Fruit fly (Drosophila melanogaster) whole organism, pupa: ENCODE data around the gene CG5787.

Source experiments
- CG12605 ChIP-seq: fragments of 200-800 bp; sonication (Bioruptor generic); IDR thresholded peaks from 2 replicates; pipeline ENCODE4 v1.3.6; 2022; ENCODE audit warnings: missing biosample characterization, missing genetic modification characterization
- CG14655 ChIP-seq: fragments of 200-800 bp; sonication (Bioruptor generic); optimal IDR thresholded peaks from 3 replicates; lab custom pipeline; 2017; ENCODE audit warnings: mild to moderate bottlenecking, missing biosample characterization, missing genetic modification reagents, missing genetic modification characterization
- CG15710 ChIP-seq: fragments of 200-800 bp; sonication (Bioruptor generic); optimal IDR thresholded peaks from 2 replicates; lab custom pipeline; 2018; ENCODE audit warnings: missing biosample characterization, mild to moderate bottlenecking, missing genetic modification characterization, moderate library complexity
- CG17806 ChIP-seq: fragments of 200-800 bp; sonication (Bioruptor generic); optimal IDR thresholded peaks from 2 replicates; lab custom pipeline; 2018; ENCODE audit warnings: missing biosample characterization, mild to moderate bottlenecking, missing genetic modification characterization, moderate library complexity
- CG4496 ChIP-seq: fragments of 200-800 bp; sonication (Bioruptor generic); IDR thresholded peaks from 3 replicates; pipeline ENCODE4 v1.3.6; 2022; ENCODE audit warnings: missing biosample characterization, missing genetic modification characterization
- CG8159 ChIP-seq: fragments of 200-800 bp; sonication (Bioruptor generic); optimal IDR thresholded peaks from 3 replicates; lab custom pipeline; 2018; ENCODE audit warnings: missing biosample characterization, mild to moderate bottlenecking, missing genetic modification characterization, moderate library complexity
- CG9948 ChIP-seq: fragments of 200-800 bp; sonication (Bioruptor generic); optimal IDR thresholded peaks from 2 replicates; lab custom pipeline; 2018; ENCODE audit warnings: missing biosample characterization, mild to moderate bottlenecking, missing genetic modification characterization, moderate library complexity
- EcR ChIP-seq: fragments of 200-800 bp; sonication (Bioruptor generic); optimal IDR thresholded peaks from 3 replicates; lab custom pipeline; 2019; ENCODE audit warnings: missing biosample characterization, missing genetic modification characterization, mild to moderate bottlenecking, moderate library complexity, missing genetic modification reagents
- Ets98B ChIP-seq: fragments of 200-800 bp; sonication (Bioruptor generic); IDR thresholded peaks from 2 replicates; pipeline ENCODE4 v1.3.6; 2022; ENCODE audit warnings: missing biosample characterization, missing genetic modification characterization
- Pif1B ChIP-seq: fragments of 200-800 bp; sonication (Bioruptor generic); optimal IDR thresholded peaks from 3 replicates; lab custom pipeline; 2016; ENCODE audit warnings: missing biosample characterization, missing genetic modification characterization
- Snoo ChIP-seq: fragments of 200-800 bp; sonication (Bioruptor generic); optimal IDR thresholded peaks from 3 replicates; lab custom pipeline; 2017; ENCODE audit warnings: missing biosample characterization, mild to moderate bottlenecking, missing genetic modification characterization, inconsistent platforms
- fd96Ca ChIP-seq: fragments of 200-800 bp; sonication (Bioruptor generic); IDR thresholded peaks from 3 replicates; pipeline ENCODE4 v1.3.6; 2022; ENCODE audit warnings: missing biosample characterization, missing genetic modification characterization
- gl ChIP-seq: fragments of 200-800 bp; sonication (Bioruptor generic); optimal IDR thresholded peaks from 2 replicates; lab custom pipeline; 2018; ENCODE audit warnings: missing biosample characterization, mild to moderate bottlenecking, missing genetic modification characterization
- rn ChIP-seq: fragments of 200-800 bp; sonication (Bioruptor generic); IDR thresholded peaks from 2 replicates; pipeline ENCODE4 v1.3.6; 2022; ENCODE audit warnings: missing biosample characterization, missing genetic modification characterization

dm6 chr2L:12694823-12695420 lies 17.8 kb downstream of the CG5787 start, which contains the start of the genes IFT43 and PICK1:
- TF ChIP-seq CG8159 (tag; lab: Kevin White, UChicago) (no peak), fd96Ca (0 out of 3 replicates have a peak, but pooled peaks have one; percentile 30), CG9948 (tag; lab: Kevin White, UChicago) (no peak), rn (GFP tag; lab: Robert Waterston, UW) (no peak), Snoo (tag; lab: Kevin White, UChicago) (no peak), Pif1B (GFP tag; lab: Kevin White, UChicago) (no peak), Ets98B (GFP tag; lab: Robert Waterston, UW) (no peak), CG12605 (GFP tag; lab: Robert Waterston, UW) (peak; percentile 71), CG15710 (tag; lab: Kevin White, UChicago) (no peak), gl (tag; lab: Kevin White, UChicago) (no peak), EcR (no peak), CG17806 (tag; lab: Kevin White, UChicago) (no peak), CG14655 (no peak), CG4496 (GFP tag; lab: Robert Waterston, UW) (no peak)
